Worm (Caenorhabditis elegans) whole organism, L2 larva: ENCODE data around the gene cbp-2.

ENCODE experiments used
- Y55F3AM.14 ChIP-seq: fragments of 200-800 bp; sonication (Bioruptor generic); optimal IDR thresholded peaks from 2 replicates; lab custom pipeline; 2018; ENCODE audit warnings: mild to moderate bottlenecking, missing genetic modification characterization, missing compliant biosample characterization
- ZK546.5 ChIP-seq: sonication (generic microtip); optimal IDR thresholded peaks from 2 replicates; lab custom pipeline; 2017; ENCODE audit warnings: missing biosample characterization, missing genetic modification characterization
- ama-1 ChIP-seq: fragments of 150-350 bp; optimal IDR thresholded peaks from 2 replicates; lab custom pipeline; 2018; ENCODE audit warnings: inconsistent platforms
- ceh-82 ChIP-seq: fragments of 150-350 bp; optimal IDR thresholded peaks from 2 replicates; lab custom pipeline; 2014; ENCODE audit warnings: missing biosample characterization, missing genetic modification characterization
- dmd-4 ChIP-seq: sonication (generic microtip); optimal IDR thresholded peaks from 2 replicates; lab custom pipeline; 2017; ENCODE audit warnings: missing biosample characterization, missing genetic modification characterization
- elt-3 ChIP-seq: sonication (generic microtip); optimal IDR thresholded peaks from 2 replicates; lab custom pipeline; 2017; ENCODE audit warnings: missing biosample characterization, missing genetic modification characterization
- lsy-2 ChIP-seq, 2 experiments: fragments of 150-350 bp in 1 of 2; sonication (generic microtip) in 1 of 2; optimal IDR thresholded peaks; 2 replicates each; lab custom pipeline; 2014 to 2017; ENCODE audit warnings: missing biosample characterization in 2 of 2, missing genetic modification characterization in 2 of 2
- mdl-1 ChIP-seq, 2 experiments: fragments of 150-350 bp in 1 of 2; sonication (generic microtip) in 1 of 2; optimal IDR thresholded peaks; 2 replicates each; lab custom pipeline; 2017; ENCODE audit warnings: missing biosample characterization in 2 of 2, missing genetic modification characterization in 2 of 2
- nhr-10 ChIP-seq: sonication (generic microtip); optimal IDR thresholded peaks from 2 replicates; lab custom pipeline; 2017; ENCODE audit warnings: missing biosample characterization, missing genetic modification characterization
- snpc-4 ChIP-seq: fragments of 150-350 bp; optimal IDR thresholded peaks from 2 replicates; lab custom pipeline; 2014; ENCODE audit warnings: missing biosample characterization, missing genetic modification characterization
- unc-62 ChIP-seq: fragments of 150-350 bp; optimal IDR thresholded peaks from 2 replicates; lab custom pipeline; 2014; ENCODE audit warnings: missing biosample characterization, missing genetic modification reagents, missing genetic modification characterization
- zag-1 ChIP-seq: fragments of 150-350 bp; optimal IDR thresholded peaks from 2 replicates; lab custom pipeline; 2014; ENCODE audit warnings: missing biosample characterization, missing genetic modification characterization

ce11 chrIII:9951864-9952263 is 28.9 kb downstream of the cbp-2 start, which contains the start of gene K03H1.11:
- TF ChIP-seq ama-1 (lab: Kevin White, UChicago), result no peak
- no peak for TF ChIP-seq lsy-2 (tag; optimal IDR thresholded peaks at IDR 0.05; lab: Kevin White, UChicago)
- TF ChIP-seq snpc-4 (tag; lab: Kevin White, UChicago), result no peak
- no peak for TF ChIP-seq zag-1 (tag; lab: Kevin White, UChicago)
- no peak for TF ChIP-seq unc-62 (GFP tag; lab: Kevin White, UChicago)
- no peak for TF ChIP-seq mdl-1 (tag; optimal IDR thresholded peaks at IDR 0.05; lab: Kevin White, UChicago)
- TF ChIP-seq ZK546.5 (tag; lab: Kevin White, UChicago), result no peak
- TF ChIP-seq ceh-82 (tag; lab: Kevin White, UChicago), result no peak
- no peak for TF ChIP-seq Y55F3AM.14 (GFP tag; lab: Kevin White, UChicago)
- no peak for TF ChIP-seq dmd-4 (tag; lab: Kevin White, UChicago)
- TF ChIP-seq nhr-10 (tag; lab: Kevin White, UChicago), result no peak
- TF ChIP-seq elt-3 (tag; lab: Kevin White, UChicago), result no peak
